Worm (Caenorhabditis elegans) whole organism, early embryonic: ENCODE data around the gene mdt-11.
"Not testable (repeated sequence)": the region's sequence is repeated elsewhere in the genome, so short reads cannot be mapped to it uniquely, and the experiment has no call there.

Source experiments
- B0310.2 ChIP-seq: sonication (generic microtip); optimal IDR thresholded peaks from 2 replicates; lab custom pipeline; 2016; ENCODE audit warnings: mild to moderate bottlenecking, missing genetic modification characterization, missing compliant biosample characterization
- F13C5.2 ChIP-seq: sonication (generic microtip); optimal IDR thresholded peaks from 2 replicates; lab custom pipeline; 2017; ENCODE audit warnings: mild to moderate bottlenecking, missing genetic modification characterization, inconsistent platforms, missing compliant biosample characterization
- aly-1 ChIP-seq: sonication (generic microtip); optimal IDR thresholded peaks from 2 replicates; lab custom pipeline; 2016; ENCODE audit warnings: missing genetic modification characterization, missing compliant biosample characterization
- ama-1 ChIP-seq: fragments of 150-350 bp; optimal IDR thresholded peaks from 2 replicates; lab custom pipeline; 2014
- ceh-13 ChIP-seq: fragments of 200-800 bp; sonication (Bioruptor generic); optimal IDR thresholded peaks from 2 replicates; lab custom pipeline; 2018; ENCODE audit warnings: mild to moderate bottlenecking, missing genetic modification characterization, missing compliant biosample characterization
- ceh-36 ChIP-seq: sonication (generic microtip); optimal IDR thresholded peaks from 2 replicates; lab custom pipeline; 2016; ENCODE audit warnings: missing genetic modification characterization, inconsistent platforms, missing compliant biosample characterization
- ets-7 ChIP-seq: sonication (generic microtip); optimal IDR thresholded peaks from 2 replicates; lab custom pipeline; 2016; ENCODE audit warnings: missing genotype, missing genetic modification characterization, missing compliant biosample characterization
- flt-1 ChIP-seq: fragments of 200-800 bp; sonication (Bioruptor generic); IDR thresholded peaks from 2 replicates; pipeline ENCODE4 v1.3.6; 2022; ENCODE audit warnings: missing genetic modification characterization, missing compliant biosample characterization
- hmbx-1 ChIP-seq: sonication (generic microtip); optimal IDR thresholded peaks from 2 replicates; lab custom pipeline; 2016; ENCODE audit warnings: mild to moderate bottlenecking, missing genetic modification characterization, missing compliant biosample characterization
- hmg-4 ChIP-seq: fragments of 200-800 bp; sonication (Bioruptor generic); optimal IDR thresholded peaks from 2 replicates; lab custom pipeline; 2018; ENCODE audit warnings: mild to moderate bottlenecking, missing genetic modification characterization, missing compliant biosample characterization
- hnd-1 ChIP-seq: sonication (generic microtip); optimal IDR thresholded peaks from 2 replicates; lab custom pipeline; 2016; ENCODE audit warnings: missing genetic modification characterization, missing compliant biosample characterization
- pes-1 ChIP-seq: fragments of 200-800 bp; sonication (Bioruptor generic); IDR thresholded peaks from 2 replicates; pipeline ENCODE4 v1.3.6; 2022; ENCODE audit warnings: missing genetic modification reagents, missing genetic modification characterization, missing compliant biosample characterization
- scrt-1 ChIP-seq: fragments of 200-800 bp; sonication (Bioruptor generic); IDR thresholded peaks from 2 replicates; pipeline ENCODE4 v1.3.6; 2022; ENCODE audit warnings: missing genetic modification characterization, missing compliant biosample characterization
- sea-1 ChIP-seq: fragments of 200-800 bp; sonication (Bioruptor generic); conservative IDR thresholded peaks from 2 replicates; pipeline ENCODE4 v1.3.6; 2022; ENCODE audit warnings: missing genetic modification characterization, missing compliant biosample characterization
- tbx-11 ChIP-seq: fragments of 200-800 bp; sonication (Bioruptor generic); IDR thresholded peaks from 2 replicates; pipeline ENCODE4 v1.3.6; 2022; ENCODE audit warnings: missing genetic modification characterization, missing compliant biosample characterization
- tbx-37 ChIP-seq: fragments of 200-800 bp; sonication (Bioruptor generic); conservative IDR thresholded peaks from 2 replicates; pipeline ENCODE4 v1.3.6; 2022; ENCODE audit warnings: missing genetic modification reagents, missing genetic modification characterization, missing compliant biosample characterization
- tra-4 ChIP-seq: sonication (generic microtip); optimal IDR thresholded peaks from 2 replicates; lab custom pipeline; 2017; ENCODE audit warnings: missing genetic modification characterization, missing compliant biosample characterization

Gene mdt-11

DNA sequence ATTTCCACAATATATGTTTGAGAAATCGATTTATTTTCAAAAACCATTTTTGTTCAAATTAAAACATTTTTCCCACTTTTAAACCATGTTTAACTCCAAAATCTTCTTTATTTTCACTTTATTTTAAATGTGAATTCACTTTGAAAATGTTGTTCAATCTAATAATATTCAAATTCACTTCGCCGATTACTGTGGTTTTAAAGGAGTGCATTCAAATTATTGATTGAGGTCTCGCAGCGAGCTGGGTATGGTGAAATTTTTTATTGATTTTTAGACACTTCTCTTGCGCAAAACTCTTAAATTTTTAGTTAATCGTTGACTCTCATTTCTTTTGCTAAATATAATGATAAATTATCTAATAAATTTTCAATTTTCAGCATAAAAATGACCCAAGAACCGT, 26.7 kb downstream of the mdt-11 start, which contains the start of gene C45G9.5:
Gene C45G9.5 (plus strand): TSS at position 378 of the 400 bp plus-strand sequence.
- no peak for TF ChIP-seq aly-1 (tag; lab: Kevin White, UChicago)
- TF ChIP-seq pes-1, result no peak
- no peak for TF ChIP-seq ceh-13 (GFP tag; lab: Kevin White, UChicago)
- no peak for TF ChIP-seq ets-7 (tag; lab: Kevin White, UChicago)
- TF ChIP-seq hmbx-1 (tag; lab: Kevin White, UChicago), result no peak
- TF ChIP-seq tbx-11 (GFP tag; lab: Robert Waterston, UW), result no peak
- TF ChIP-seq ama-1 (lab: Kevin White, UChicago), result no peak
- no peak for TF ChIP-seq ceh-36 (tag; lab: Kevin White, UChicago)
- no peak for TF ChIP-seq flt-1 (GFP tag; lab: Robert Waterston, UW)
- TF ChIP-seq tra-4, result no peak
- no peak for TF ChIP-seq sea-1 (GFP tag; lab: Robert Waterston, UW)
- TF ChIP-seq tbx-37 (GFP tag; lab: Robert Waterston, UW), result no peak
- TF ChIP-seq B0310.2, result no peak
- no peak for TF ChIP-seq hnd-1 (tag; lab: Kevin White, UChicago)
- TF ChIP-seq scrt-1 (GFP tag; lab: Robert Waterston, UW), result no peak
- no peak for TF ChIP-seq hmg-4
- TF ChIP-seq F13C5.2 (tag; lab: Kevin White, UChicago), result no peak

DNA sequence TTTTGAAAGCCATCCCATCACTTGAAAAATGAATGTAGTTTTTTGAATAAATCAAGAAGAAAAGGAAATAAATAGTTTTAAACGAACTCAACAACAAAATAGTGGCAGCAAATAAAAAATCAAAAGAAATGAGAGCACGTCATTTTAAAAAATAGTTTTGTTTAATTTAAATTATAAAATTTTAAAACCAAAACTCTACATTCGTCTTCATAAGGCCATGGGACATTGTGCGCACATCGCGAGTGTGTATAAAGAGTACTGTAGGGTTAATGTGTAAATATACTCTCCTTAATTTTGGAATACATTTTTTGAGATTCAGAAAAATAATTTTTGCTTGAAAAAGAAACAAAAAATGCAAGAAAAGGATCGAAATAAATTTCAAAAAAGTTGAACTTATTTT, 30.9 kb downstream of the mdt-11 start, which contains the start of gene C45G9.15:
Gene C45G9.15 (minus strand): TSS at position 101 of the 400 bp plus-strand sequence.
- TF ChIP-seq B0310.2 (no peak), scrt-1 (GFP tag; lab: Robert Waterston, UW) (no peak), ceh-13 (GFP tag; lab: Kevin White, UChicago) (no peak), tbx-37 (GFP tag; lab: Robert Waterston, UW) (no peak), ceh-36 (tag; lab: Kevin White, UChicago) (no peak), F13C5.2 (tag; lab: Kevin White, UChicago) (no peak), aly-1 (tag; lab: Kevin White, UChicago) (no peak), flt-1 (GFP tag; lab: Robert Waterston, UW) (no peak), sea-1 (GFP tag; lab: Robert Waterston, UW) (no peak), pes-1 (no peak), tbx-11 (GFP tag; lab: Robert Waterston, UW) (no peak), ets-7 (tag; lab: Kevin White, UChicago) (no peak), ama-1 (lab: Kevin White, UChicago) (no peak), hnd-1 (tag; lab: Kevin White, UChicago) (no peak), tra-4 (no peak), hmg-4 (no peak), hmbx-1 (tag; lab: Kevin White, UChicago) (no peak)

DNA sequence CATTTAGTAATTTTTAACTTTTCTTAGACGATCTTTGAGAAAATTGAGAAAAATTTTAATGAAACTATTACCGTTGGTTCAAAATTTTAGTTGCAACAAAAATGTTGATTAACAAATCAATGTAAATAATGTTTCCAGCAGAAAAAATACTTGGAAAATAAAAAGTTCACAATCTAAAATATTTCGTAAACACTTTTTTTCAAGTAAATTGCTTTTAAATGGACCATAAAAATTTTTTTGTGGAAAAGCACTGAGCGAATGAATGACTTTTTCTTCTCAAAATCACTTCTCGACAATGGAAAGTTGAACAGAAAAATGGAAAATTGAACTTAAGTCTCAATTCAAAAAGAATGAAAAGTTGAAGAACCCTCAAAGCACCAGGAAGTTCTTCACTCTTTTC, 32.5 kb downstream of the mdt-11 start, which contains the start of gene C45G9.8:
Gene C45G9.8 (minus strand): TSS at position 101 of the 400 bp plus-strand sequence.
- TF ChIP-seq ets-7 (tag; lab: Kevin White, UChicago), result no peak
- no peak for TF ChIP-seq F13C5.2 (tag; lab: Kevin White, UChicago)
- TF ChIP-seq sea-1 (GFP tag; lab: Robert Waterston, UW), result no peak

DNA sequence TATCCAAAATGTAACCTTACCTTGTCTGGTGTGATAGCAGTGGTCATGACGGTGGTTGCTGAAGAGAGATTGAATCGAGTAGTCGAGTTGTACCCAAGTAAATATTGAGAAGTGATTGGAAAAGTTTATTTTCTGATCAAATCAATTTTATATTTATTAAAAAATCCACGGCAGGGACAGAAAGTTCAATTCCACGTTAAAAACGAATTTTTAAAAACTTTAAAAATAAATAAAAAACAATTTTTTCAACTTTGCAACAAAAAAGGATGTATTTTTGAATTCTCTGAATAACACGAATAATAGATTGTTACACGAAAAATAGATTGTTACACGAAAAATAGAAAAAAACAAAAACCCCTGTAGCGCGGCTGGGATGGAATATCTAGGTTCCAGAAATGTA, 34.7 kb downstream of the mdt-11 start, which contains the start of gene C45G9.9:
Gene C45G9.9 (minus strand): TSS at position 101 of the 400 bp plus-strand sequence.
- TF ChIP-seq tbx-37 (GFP tag; lab: Robert Waterston, UW); tra-4; sea-1 (GFP tag; lab: Robert Waterston, UW): not testable (repeated sequence)

DNA sequence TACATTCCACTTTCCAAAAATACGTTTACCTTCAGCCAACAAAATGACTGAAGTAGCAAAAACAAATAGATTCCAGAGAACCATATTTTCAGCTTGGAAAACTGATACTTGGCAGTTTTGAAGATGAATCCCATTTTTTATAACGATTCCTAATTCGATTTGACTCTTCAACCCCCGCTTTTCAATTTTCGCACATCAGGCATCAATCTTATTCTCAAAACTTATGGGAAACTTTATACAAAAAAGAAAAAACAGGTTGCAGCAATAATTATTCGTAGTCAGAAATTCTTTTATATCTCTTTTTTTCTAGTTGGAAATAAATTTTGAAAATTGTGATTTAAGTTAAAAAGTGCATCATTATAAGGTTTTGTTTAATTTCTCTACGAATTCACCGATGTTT, 40.8 kb downstream of the mdt-11 start, which contains the start of gene C45G9.10:
Gene C45G9.10 (minus strand): TSS at position 101 of the 400 bp plus-strand sequence.
- no peak for TF ChIP-seq hmbx-1 (tag; lab: Kevin White, UChicago)
- TF ChIP-seq B0310.2, result no peak
- TF ChIP-seq pes-1, result no peak
- TF ChIP-seq sea-1 (GFP tag; lab: Robert Waterston, UW), result no peak
- TF ChIP-seq flt-1 (GFP tag; lab: Robert Waterston, UW), result no peak
- no peak for TF ChIP-seq tbx-37 (GFP tag; lab: Robert Waterston, UW)

DNA sequence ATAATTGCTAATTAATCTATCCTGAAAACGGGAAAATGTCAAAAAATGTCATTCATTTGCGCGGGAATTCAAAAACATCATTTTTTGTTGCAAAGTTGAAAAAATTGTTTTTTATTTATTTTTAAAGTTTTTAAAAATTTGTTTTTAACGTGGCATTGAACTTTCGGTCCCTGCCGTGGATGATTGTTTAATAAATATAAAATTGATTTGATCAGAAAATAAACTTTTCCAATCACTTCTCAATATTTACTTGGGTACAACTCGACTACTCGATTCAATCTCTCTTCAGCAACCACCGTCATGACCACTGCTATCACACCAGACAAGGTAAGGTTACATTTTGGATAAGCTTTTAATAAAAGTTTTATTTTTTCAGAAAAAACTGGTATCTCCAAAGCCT, 41.4 kb downstream of the mdt-11 start, which contains the start of gene C45G9.4:
Gene C45G9.4 (plus strand): TSS at position 301 of the 400 bp plus-strand sequence.
- TF ChIP-seq ceh-13 (GFP tag; lab: Kevin White, UChicago); hnd-1 (tag; lab: Kevin White, UChicago); sea-1 (GFP tag; lab: Robert Waterston, UW): not testable (repeated sequence)

DNA sequence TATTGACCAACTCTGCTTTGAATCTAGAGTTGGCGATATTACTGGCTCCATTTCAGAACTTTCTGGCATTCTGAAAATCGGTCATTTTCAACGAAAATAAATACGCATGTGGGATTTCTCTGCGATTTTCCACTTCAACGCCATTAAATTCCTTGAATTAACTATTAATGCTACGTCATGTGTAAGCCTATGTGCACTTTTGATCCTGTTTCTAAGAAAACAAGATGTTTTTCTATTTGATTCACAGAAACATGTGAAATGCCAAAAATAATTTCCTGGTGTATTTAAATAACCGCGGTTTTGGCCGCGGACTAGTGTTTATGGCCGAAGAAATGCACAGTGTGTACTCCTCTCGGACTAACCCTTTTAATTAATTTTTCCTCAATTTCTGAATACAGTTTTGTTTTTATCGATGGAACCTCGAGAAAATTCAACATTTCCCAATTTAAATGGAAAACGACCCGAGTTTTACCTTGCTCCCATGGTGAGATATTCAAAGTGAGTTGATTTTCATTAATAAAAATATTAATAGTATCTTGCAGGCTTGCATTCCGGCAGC, 47.7 kb downstream of the mdt-11 start, which contains the start of the genes C45G9.11 and C45G9.2:
Gene C45G9.11 (minus strand): TSS at position 51 of the 559 bp plus-strand sequence.
Gene C45G9.2 (plus strand): TSS at position 392 of the 559 bp plus-strand sequence.
- TF ChIP-seq tbx-11 (GFP tag; lab: Robert Waterston, UW) (no peak), scrt-1 (GFP tag; lab: Robert Waterston, UW) (no peak), hmbx-1 (tag; lab: Kevin White, UChicago) (no peak), ceh-13 (GFP tag; lab: Kevin White, UChicago) (no peak), hnd-1 (tag; lab: Kevin White, UChicago) (no peak), ets-7 (tag; lab: Kevin White, UChicago) (no peak), hmg-4 (no peak), F13C5.2 (tag; lab: Kevin White, UChicago) (peak; percentile 59), ama-1 (lab: Kevin White, UChicago) (no peak), tbx-37 (GFP tag; lab: Robert Waterston, UW) (peak; percentile 82; the same call in 1 of the 2 replicates), sea-1 (GFP tag; lab: Robert Waterston, UW) (no peak), pes-1 (no peak), flt-1 (GFP tag; lab: Robert Waterston, UW) (0 out of 2 replicates have a peak, but pooled peaks have one; percentile 21)
